Worm (Caenorhabditis elegans) whole organism, L4 larva: ENCODE results near the gene twnk-1.
A peak's percentile ranks its signal among the peaks of the same experiment; 100 is the strongest.

Experiments used
- F37D6.2 ChIP-seq: sonication (generic microtip); optimal IDR thresholded peaks from 2 replicates; lab custom pipeline; 2016; ENCODE audit warnings: mild to moderate bottlenecking, missing genetic modification characterization, missing compliant biosample characterization
- Y48G9A.11 ChIP-seq: fragments of 200-800 bp; sonication (Bioruptor generic); IDR thresholded peaks from 2 replicates; pipeline ENCODE4 v1.3.6; 2022; ENCODE audit warnings: missing genetic modification reagents, missing genetic modification characterization, missing compliant biosample characterization
- ZK546.5 ChIP-seq, 2 experiments: sonication (generic microtip); optimal IDR thresholded peaks; 2 replicates each; lab custom pipeline; 2017; ENCODE audit warnings: missing biosample characterization in 2 of 2, missing genetic modification characterization in 2 of 2
- aha-1 ChIP-seq: fragments of 150-350 bp; peaks from one replicate; lab custom pipeline; 2014; ENCODE audit warnings: missing biosample characterization, missing genetic modification characterization
- aly-2 ChIP-seq: sonication (generic microtip); optimal IDR thresholded peaks from 2 replicates; lab custom pipeline; 2018; ENCODE audit warnings: missing biosample characterization, missing genetic modification characterization
- ama-1 ChIP-seq: fragments of 150-350 bp; optimal IDR thresholded peaks from 2 replicates; lab custom pipeline; 2014; ENCODE audit warnings: inconsistent platforms, mixed read lengths
- arid-1 ChIP-seq: fragments of 200-800 bp; sonication (Bioruptor generic); conservative IDR thresholded peaks from 2 replicates; pipeline ENCODE4 v1.3.6; 2022; ENCODE audit warnings: missing genetic modification reagents, missing genetic modification characterization, missing compliant biosample characterization
- ceh-20 ChIP-seq: fragments of 200-800 bp; sonication (Bioruptor generic); IDR thresholded peaks from 2 replicates; pipeline ENCODE4 v1.3.6; 2022; ENCODE audit warnings: missing genetic modification reagents, missing genetic modification characterization, missing compliant biosample characterization
- ceh-32 ChIP-seq: sonication (generic microtip); optimal IDR thresholded peaks from 2 replicates; lab custom pipeline; 2016; ENCODE audit warnings: mild to moderate bottlenecking, missing genetic modification characterization, missing compliant biosample characterization; ENCODE audit not compliant: poor library complexity
- ceh-44 ChIP-seq: fragments of 200-800 bp; sonication (Bioruptor generic); IDR thresholded peaks from 2 replicates; pipeline ENCODE4 v1.3.6; 2022; ENCODE audit warnings: missing genetic modification reagents, missing genetic modification characterization, missing compliant biosample characterization
- ceh-62 ChIP-seq: sonication (generic microtip); optimal IDR thresholded peaks from 2 replicates; lab custom pipeline; 2017; ENCODE audit warnings: missing biosample characterization, missing genetic modification characterization
- ceh-82 ChIP-seq: sonication (generic microtip); optimal IDR thresholded peaks from 2 replicates; lab custom pipeline; 2017; ENCODE audit warnings: missing biosample characterization, missing genetic modification characterization
- ces-1 ChIP-seq: fragments of 150-350 bp; sonication (generic microtip); optimal IDR thresholded peaks from 4 replicates; lab custom pipeline; 2014; ENCODE audit warnings: missing biosample characterization, missing genetic modification reagents, missing genetic modification characterization
- ctbp-1 ChIP-seq: fragments of 200-800 bp; sonication (Bioruptor generic); IDR thresholded peaks from 2 replicates; pipeline ENCODE4 v1.3.6; 2022; ENCODE audit warnings: missing genetic modification reagents, missing genetic modification characterization, missing compliant biosample characterization
- daf-12 ChIP-seq: fragments of 150-350 bp; optimal IDR thresholded peaks from 2 replicates; lab custom pipeline; 2014; ENCODE audit warnings: missing biosample characterization, missing genetic modification reagents, missing genetic modification characterization
- daf-16 ChIP-seq, 3 experiments: sonication (generic microtip); optimal IDR thresholded peaks; 2 replicates each; lab custom pipeline; 2016 to 2017; ENCODE audit warnings: missing genetic modification characterization in 3 of 3, missing genetic modification reagents in 3 of 3, mild to moderate bottlenecking in 2 of 3, missing compliant biosample characterization in 2 of 3, missing biosample characterization in 1 of 3, moderate library complexity in 1 of 3
- daf-19 ChIP-seq: fragments of 200-800 bp; sonication (Bioruptor generic); conservative IDR thresholded peaks from 2 replicates; pipeline ENCODE4 v1.3.6; 2022; ENCODE audit warnings: missing genetic modification characterization, missing compliant biosample characterization
- dmd-6 ChIP-seq: fragments of 200-800 bp; sonication (Bioruptor generic); IDR thresholded peaks from 2 replicates; pipeline ENCODE4 v1.3.6; 2022; ENCODE audit warnings: missing genetic modification reagents, missing genetic modification characterization, missing compliant biosample characterization
- dpl-1 ChIP-seq: fragments of 150-350 bp; optimal IDR thresholded peaks from 2 replicates; lab custom pipeline; 2014; ENCODE audit warnings: missing biosample characterization, missing genetic modification reagents, missing genetic modification characterization
- duxl-1 ChIP-seq: sonication (generic microtip); optimal IDR thresholded peaks from 2 replicates; lab custom pipeline; 2016; ENCODE audit warnings: mild to moderate bottlenecking, missing genetic modification characterization, moderate library complexity, missing compliant biosample characterization; ENCODE audit not compliant: poor library complexity
- fkh-10 ChIP-seq: fragments of 150-350 bp; optimal IDR thresholded peaks from 2 replicates; lab custom pipeline; 2014; ENCODE audit warnings: missing biosample characterization, missing genetic modification reagents, missing genetic modification characterization
- gei-8 ChIP-seq: fragments of 200-800 bp; sonication (Bioruptor generic); optimal IDR thresholded peaks from 2 replicates; lab custom pipeline; 2018; ENCODE audit warnings: mild to moderate bottlenecking, missing genetic modification characterization, missing compliant biosample characterization
- hif-1 ChIP-seq, 2 experiments: sonication (generic microtip); optimal IDR thresholded peaks; 2 replicates each; lab custom pipeline; 2016 to 2017; ENCODE audit warnings: missing compliant biosample characterization in 2 of 2, missing genetic modification characterization in 2 of 2, missing genetic modification reagents in 2 of 2, missing genotype in 2 of 2, mild to moderate bottlenecking in 1 of 2
- hlh-11 ChIP-seq: fragments of 200-800 bp; sonication (Bioruptor generic); optimal IDR thresholded peaks from 2 replicates; lab custom pipeline; 2018; ENCODE audit warnings: mild to moderate bottlenecking, missing genetic modification characterization, missing compliant biosample characterization
- hlh-30 ChIP-seq: sonication (generic microtip); optimal IDR thresholded peaks from 2 replicates; lab custom pipeline; 2017; ENCODE audit warnings: antibody characterized with exemption, mild to moderate bottlenecking, missing genetic modification characterization, missing compliant biosample characterization; ENCODE audit not compliant: insufficient read depth
- hmg-1.1 ChIP-seq: fragments of 200-800 bp; sonication (Bioruptor generic); IDR thresholded peaks from 2 replicates; pipeline ENCODE4 v1.3.6; 2022; ENCODE audit warnings: missing genetic modification reagents, missing genetic modification characterization, missing compliant biosample characterization
- lin-1 ChIP-seq: fragments of 200-800 bp; sonication (Bioruptor generic); IDR thresholded peaks from 2 replicates; pipeline ENCODE4 v1.3.6; 2022; ENCODE audit warnings: missing genetic modification reagents, missing genetic modification characterization, missing compliant biosample characterization
- lin-13 ChIP-seq: fragments of 150-350 bp; optimal IDR thresholded peaks from 2 replicates; lab custom pipeline; 2014; ENCODE audit warnings: missing biosample characterization, missing genetic modification reagents, missing genetic modification characterization
- lsy-2 ChIP-seq, 2 experiments: fragments of 150-350 bp in 1 of 2; sonication (generic microtip) in 1 of 2; optimal IDR thresholded peaks; 2 replicates each; lab custom pipeline; 2014 to 2017; ENCODE audit warnings: missing biosample characterization in 2 of 2, missing genetic modification characterization in 2 of 2
- madf-5 ChIP-seq, 2 experiments: fragments of 200-800 bp; sonication (Bioruptor generic); IDR thresholded peaks; 2 replicates each; pipeline ENCODE4 v1.3.6; 2022; ENCODE audit warnings: missing compliant biosample characterization in 2 of 2, missing genetic modification characterization in 2 of 2
- mdl-1 ChIP-seq, 2 experiments: fragments of 150-350 bp in 1 of 2; sonication (generic microtip) in 1 of 2; optimal IDR thresholded peaks; 2 replicates each; lab custom pipeline; 2014 to 2017; ENCODE audit warnings: missing biosample characterization in 2 of 2, missing genetic modification characterization in 2 of 2
- mep-1 ChIP-seq: fragments of 150-350 bp; sonication (generic microtip); optimal IDR thresholded peaks from 3 replicates; lab custom pipeline; 2014; ENCODE audit warnings: missing biosample characterization, missing genetic modification characterization
- mes-2 ChIP-seq: sonication (generic microtip); optimal IDR thresholded peaks from 2 replicates; lab custom pipeline; 2016; ENCODE audit warnings: missing genotype, mild to moderate bottlenecking, missing genetic modification characterization, missing compliant biosample characterization; ENCODE audit not compliant: poor library complexity, severe bottlenecking
- nhr-102 ChIP-seq: sonication (generic microtip); optimal IDR thresholded peaks from 2 replicates; lab custom pipeline; 2016; ENCODE audit warnings: mild to moderate bottlenecking, missing genetic modification characterization, moderate library complexity, missing compliant biosample characterization
- nhr-11 ChIP-seq: fragments of 150-350 bp; optimal IDR thresholded peaks from 2 replicates; lab custom pipeline; 2014; ENCODE audit warnings: missing biosample characterization, missing genetic modification characterization
- nhr-28 ChIP-seq: fragments of 150-350 bp; optimal IDR thresholded peaks from 2 replicates; lab custom pipeline; 2014; ENCODE audit warnings: missing biosample characterization, missing genetic modification characterization
- nhr-48 ChIP-seq: sonication (generic microtip); optimal IDR thresholded peaks from 2 replicates; lab custom pipeline; 2016; ENCODE audit warnings: mild to moderate bottlenecking, missing genetic modification characterization, missing compliant biosample characterization
- nhr-76 ChIP-seq: fragments of 150-350 bp; optimal IDR thresholded peaks from 2 replicates; lab custom pipeline; 2014; ENCODE audit warnings: missing biosample characterization, missing genetic modification characterization
- rbr-2 ChIP-seq: sonication (generic microtip); optimal IDR thresholded peaks from 2 replicates; lab custom pipeline; 2016; ENCODE audit warnings: missing genotype, missing genetic modification characterization, missing compliant biosample characterization
- saeg-2 ChIP-seq: fragments of 200-800 bp; sonication (Bioruptor generic); IDR thresholded peaks from 2 replicates; pipeline ENCODE4 v1.3.6; 2022; ENCODE audit warnings: missing genetic modification reagents, missing genetic modification characterization, missing compliant biosample characterization
- set-16 ChIP-seq: fragments of 200-800 bp; sonication (Bioruptor generic); IDR thresholded peaks from 2 replicates; pipeline ENCODE4 v1.3.6; 2022; ENCODE audit warnings: missing genetic modification reagents, missing genetic modification characterization, missing compliant biosample characterization
- skn-1 ChIP-seq: fragments of 150-350 bp; optimal IDR thresholded peaks from 2 replicates; lab custom pipeline; 2014; ENCODE audit warnings: missing biosample characterization, missing genetic modification characterization
- snpc-1.2 ChIP-seq: fragments of 200-800 bp; sonication (Bioruptor generic); IDR thresholded peaks from 2 replicates; pipeline ENCODE4 v1.3.6; 2022; ENCODE audit warnings: missing genetic modification reagents, missing genetic modification characterization, missing compliant biosample characterization
- tra-1 ChIP-seq: fragments of 200-800 bp; sonication (Bioruptor generic); IDR thresholded peaks from 2 replicates; pipeline ENCODE4 v1.3.6; 2022; ENCODE audit warnings: missing genetic modification reagents, missing genetic modification characterization, missing compliant biosample characterization
- unc-62 ChIP-seq, 3 experiments: fragments of 150-350 bp in 1 of 3; sonication (generic microtip); optimal IDR thresholded peaks in 2 of 3; peaks in 1 of 3; 1 replicate in 1 of 3; 2 replicates in 2 of 3; lab custom pipeline; 2014 to 2017; ENCODE audit warnings: missing biosample characterization in 3 of 3, missing genetic modification characterization in 3 of 3, missing genetic modification reagents in 3 of 3, missing genotype in 1 of 3
- zag-1 ChIP-seq: fragments of 150-350 bp; optimal IDR thresholded peaks from 2 replicates; lab custom pipeline; 2014; ENCODE audit warnings: missing biosample characterization, missing genetic modification characterization
- zfp-3 ChIP-seq: fragments of 200-800 bp; sonication (Bioruptor generic); conservative IDR thresholded peaks from 2 replicates; pipeline ENCODE4 v1.3.6; 2022; ENCODE audit warnings: missing genetic modification reagents, missing genetic modification characterization, missing compliant biosample characterization
- zip-11 ChIP-seq: fragments of 200-800 bp; sonication (Bioruptor generic); IDR thresholded peaks from 2 replicates; pipeline ENCODE4 v1.3.6; 2022; ENCODE audit warnings: missing genetic modification characterization, missing compliant biosample characterization

Gene twnk-1

ce11 chrX:5819702-5820470, 28.9 kb downstream of the twnk-1 start:
- TF ChIP-seq ceh-62 (no peak), ctbp-1 (GFP tag; lab: Robert Waterston, UW) (peak; percentile 52), mdl-1 (tag; optimal IDR thresholded peaks at IDR 0.05; lab: Kevin White, UChicago) (peak in 1 of 2 experiments; percentile 8), daf-12 (tag; lab: Kevin White, UChicago) (no peak), ces-1 (GFP tag; lab: Kevin White, UChicago) (no peak), fkh-10 (GFP tag; lab: Kevin White, UChicago) (peak; percentile 55), mes-2 (tag; lab: Kevin White, UChicago) (peak; percentile 41), nhr-11 (tag; lab: Kevin White, UChicago) (peak; percentile 37), zag-1 (tag; lab: Kevin White, UChicago) (no peak), tra-1 (GFP tag; lab: Robert Waterston, UW) (0 out of 2 replicates have a peak, but pooled peaks have one; percentile 24), rbr-2 (tag; lab: Kevin White, UChicago) (peak; percentile 10), hif-1 (tag; optimal IDR thresholded peaks at IDR 0.05; lab: Kevin White, UChicago) (peak in 1 of 2 experiments; percentile 33), F37D6.2 (peak; percentile 30), daf-16 (GFP tag; optimal IDR thresholded peaks at IDR 0.05; lab: Kevin White, UChicago) (peak in 1 of 2 experiments; percentile 91), daf-16 (tag; optimal IDR thresholded peaks at IDR 0.05; lab: Kevin White, UChicago) (no peak), unc-62 (GFP tag; optimal IDR thresholded peaks at IDR 0.05 in 1 of 2; lab: Kevin White, UChicago) (peak in 1 of 2 experiments; percentile 12), unc-62 (tag; optimal IDR thresholded peaks at IDR 0.05; lab: Kevin White, UChicago) (no peak), lsy-2 (tag; optimal IDR thresholded peaks at IDR 0.05; lab: Kevin White, UChicago) (peak in 1 of 2 experiments; percentile 18), hmg-1.1 (GFP tag; lab: Robert Waterston, UW) (0 out of 2 replicates have a peak, but pooled peaks have one; percentile 46), hlh-30 (tag; lab: Kevin White, UChicago) (peak; percentile 59), nhr-48 (tag; lab: Kevin White, UChicago) (peak; percentile 67), ceh-20 (no peak), nhr-28 (tag; lab: Kevin White, UChicago) (peak; percentile 27), aha-1 (peak; percentile 62), set-16 (GFP tag; lab: Robert Waterston, UW) (peak; percentile 41; the same call in 1 of the 2 replicates), dpl-1 (GFP tag; lab: Kevin White, UChicago) (no peak), mep-1 (tag; lab: Kevin White, UChicago) (peak; percentile 51), skn-1 (tag; lab: Kevin White, UChicago) (no peak), hlh-11 (peak; percentile 73)

- TF ChIP-seq ceh-44 (GFP tag; lab: Robert Waterston, UW) (no peak), snpc-1.2 (GFP tag; lab: Robert Waterston, UW) (no peak), arid-1 (GFP tag; lab: Robert Waterston, UW) (no peak), ceh-32 (no peak), daf-12 (tag; lab: Kevin White, UChicago) (no peak), lin-13 (no peak), ZK546.5 (tag; optimal IDR thresholded peaks at IDR 0.05; lab: Kevin White, UChicago) (no peak), ceh-82 (tag; lab: Kevin White, UChicago) (no peak), duxl-1 (tag; lab: Kevin White, UChicago) (no peak), madf-5 (GFP tag; IDR thresholded peaks at IDR 0.05; lab: Robert Waterston, UW) (no peak), aly-2 (no peak), nhr-102 (tag; lab: Kevin White, UChicago) (no peak), mes-2 (tag; lab: Kevin White, UChicago) (peak; percentile 9), Y48G9A.11 (GFP tag; lab: Robert Waterston, UW) (no peak), zfp-3 (GFP tag; lab: Robert Waterston, UW) (no peak), daf-19 (GFP tag; lab: Robert Waterston, UW) (no peak), zip-11 (GFP tag; lab: Robert Waterston, UW) (no peak), lin-1 (GFP tag; lab: Robert Waterston, UW) (no peak), dmd-6 (no peak), nhr-76 (tag; lab: Kevin White, UChicago) (no peak), saeg-2 (GFP tag; lab: Robert Waterston, UW) (no peak), ama-1 (no peak), hlh-11 (peak; percentile 49), gei-8 (GFP tag; lab: Kevin White, UChicago) (no peak)
Measured at ce11 chrX:5820880-5821279, 29.9 kb downstream of the twnk-1 start.
